Worm (Caenorhabditis elegans) whole organism, L4/young adult: ENCODE measurements around the gene srg-59.

Experiments
- W03F9.2 ChIP-seq: fragments of 150-350 bp; optimal IDR thresholded peaks from 2 replicates; lab custom pipeline; 2014; ENCODE audit warnings: missing biosample characterization, missing genetic modification characterization
- dao-5 ChIP-seq: sonication (generic microtip); optimal IDR thresholded peaks from 2 replicates; lab custom pipeline; 2016; ENCODE audit warnings: missing genotype, missing genetic modification characterization, moderate library complexity, missing compliant biosample characterization
- him-1 ChIP-seq: sonication (generic microtip); optimal IDR thresholded peaks from 2 replicates; lab custom pipeline; 2016; ENCODE audit warnings: missing genotype, missing genetic modification reagents, missing genetic modification characterization, missing compliant biosample characterization

ce11 chrV:2734360-2734759 lies 9.2 kb upstream of the srg-59 start, which contains the start of gene srg-57:
- TF ChIP-seq dao-5 (tag; lab: Kevin White, UChicago) (no peak), him-1 (tag; lab: Kevin White, UChicago) (no peak), W03F9.2 (tag; lab: Kevin White, UChicago) (no peak)
